Worm (Caenorhabditis elegans): ENCODE results near the gene nlp-23.

nlp-23 gene

DNA sequence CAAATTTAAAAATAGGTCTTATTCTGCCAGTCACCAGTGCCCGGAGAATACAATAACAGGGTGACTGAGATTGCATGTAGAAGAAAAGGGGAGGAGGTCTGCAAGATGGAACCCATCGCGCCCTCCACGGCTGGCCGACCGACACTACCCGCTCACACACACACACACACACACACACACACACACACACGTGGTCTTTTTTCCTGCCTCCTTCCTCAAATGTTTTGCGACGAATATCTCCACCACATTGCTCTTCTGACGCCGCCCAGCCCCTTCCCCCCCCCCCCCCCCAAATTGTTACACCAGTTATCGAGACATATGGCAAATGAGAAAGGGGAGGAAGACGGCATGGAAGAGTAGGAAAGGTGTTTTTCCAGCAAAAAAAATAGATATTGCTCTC lies 21.0 kb downstream of the nlp-23 start (continued):
- TF ChIP-seq hlh-17 (GFP tag; optimal IDR thresholded peaks at IDR 0.05; ENCODE audit: borderline replicate concordance) (no peak), lir-3 (tag; optimal IDR thresholded peaks at IDR 0.05; ENCODE audit: poor library complexity) (no peak), unc-130 (tag; optimal IDR thresholded peaks at IDR 0.05) (peak; percentile 34), mef-2 (tag; optimal IDR thresholded peaks at IDR 0.05) (no peak), snu-23 (GFP tag; optimal IDR thresholded peaks at IDR 0.05) (peak; percentile 35), dsc-1 (tag; optimal IDR thresholded peaks at IDR 0.05) (peak; percentile 11), rnt-1 (tag; optimal IDR thresholded peaks at IDR 0.05) (peak; percentile 68), nhr-77 (tag; optimal IDR thresholded peaks at IDR 0.05) (no peak), vab-15 (tag; optimal IDR thresholded peaks at IDR 0.05) (peak; percentile 28), lin-15B (tag; optimal IDR thresholded peaks at IDR 0.05) (no peak), mep-1 (tag; optimal IDR thresholded peaks at IDR 0.05) (no peak), lin-35 (GFP tag; optimal IDR thresholded peaks at IDR 0.05) (no peak), unc-86 (tag; optimal IDR thresholded peaks at IDR 0.05) (no peak), unc-62 (GFP tag; optimal IDR thresholded peaks at IDR 0.05) (no peak), jun-1 (tag; optimal IDR thresholded peaks at IDR 0.05) (no peak), ceh-88 (GFP tag; IDR thresholded peaks at IDR 0.05) (no peak), blmp-1 (tag; optimal IDR thresholded peaks at IDR 0.05) (no peak), zip-4 (GFP tag; optimal IDR thresholded peaks at IDR 0.05) (peak; percentile 5), lin-14 (GFP tag; optimal IDR thresholded peaks at IDR 0.05) (peak; percentile 91), nhr-85 (tag) (no peak), ztf-11 (tag; optimal IDR thresholded peaks at IDR 0.05) (peak in 1 of 2 experiments; percentile 28), ceh-8 (GFP tag; optimal IDR thresholded peaks at IDR 0.05) (peak; percentile 60), Y116A8C.19 (tag; optimal IDR thresholded peaks at IDR 0.05; ENCODE audit: borderline replicate concordance) (no peak), tlp-1 (tag; optimal IDR thresholded peaks at IDR 0.05) (no peak), fkh-8 (tag; optimal IDR thresholded peaks at IDR 0.05) (peak; percentile 82), fkh-10 (GFP tag; optimal IDR thresholded peaks at IDR 0.05) (no peak)

DNA sequence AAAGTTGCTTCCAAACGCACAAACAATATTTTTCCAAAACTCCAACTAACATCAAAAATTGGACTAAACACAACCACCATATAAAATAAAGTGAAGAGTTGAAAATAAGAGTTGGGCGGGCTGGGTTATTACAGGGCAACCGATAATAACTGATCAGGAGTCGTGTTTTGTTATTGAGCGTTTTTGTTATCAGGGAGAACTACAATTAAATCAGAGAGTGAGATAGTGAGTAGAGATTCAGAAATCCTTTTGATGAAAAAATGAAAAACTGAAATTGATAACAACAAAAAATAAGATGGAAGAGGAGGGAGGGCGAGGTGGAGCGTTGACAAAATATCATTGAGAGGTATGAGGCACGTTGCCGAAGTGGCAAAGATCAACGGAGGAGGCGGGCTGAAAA lies 22.2 kb downstream of the nlp-23 start:
- TF ChIP-seq nhr-237 (tag; optimal IDR thresholded peaks at IDR 0.05) = no peak
- TF ChIP-seq efl-1 (optimal IDR thresholded peaks at IDR 0.05) = no peak
- TF ChIP-seq efl-1 (GFP tag; optimal IDR thresholded peaks at IDR 0.05 in 1 of 2) = no peak
- TF ChIP-seq elt-2 (tag; optimal IDR thresholded peaks at IDR 0.05) = peak; percentile 74
- TF ChIP-seq aha-1 (tag; optimal IDR thresholded peaks at IDR 0.05) = no peak
- TF ChIP-seq tlp-1 (tag; optimal IDR thresholded peaks at IDR 0.05) = no peak
- TF ChIP-seq blmp-1 (tag; optimal IDR thresholded peaks at IDR 0.05) = no peak
- no peak for TF ChIP-seq mab-9 (GFP tag; IDR thresholded peaks at IDR 0.05)
- TF ChIP-seq fkh-8 (tag; optimal IDR thresholded peaks at IDR 0.05) = no peak
- no peak for TF ChIP-seq fkh-4 (tag; optimal IDR thresholded peaks at IDR 0.05; ENCODE audit: borderline replicate concordance)
- TF ChIP-seq lin-15B (tag; optimal IDR thresholded peaks at IDR 0.05) = no peak
- TF ChIP-seq skn-1 (tag; optimal IDR thresholded peaks at IDR 0.05) = no peak
- TF ChIP-seq mef-2 (tag; optimal IDR thresholded peaks at IDR 0.05) = no peak
- no peak for TF ChIP-seq sptf-1 (tag; optimal IDR thresholded peaks at IDR 0.05)
- peak; percentile 34 for TF ChIP-seq pqm-1 (tag; optimal IDR thresholded peaks at IDR 0.05)
- no peak for TF ChIP-seq snu-23 (GFP tag; optimal IDR thresholded peaks at IDR 0.05)
- no peak for TF ChIP-seq vab-15 (tag; optimal IDR thresholded peaks at IDR 0.05)
- no peak for TF ChIP-seq lin-14 (GFP tag; optimal IDR thresholded peaks at IDR 0.05)
- TF ChIP-seq efl-3 (GFP tag; optimal IDR thresholded peaks at IDR 0.05) = no peak
- TF ChIP-seq ceh-63 (GFP tag; optimal IDR thresholded peaks at IDR 0.05) = no peak
- no peak for TF ChIP-seq egl-27 (tag; optimal IDR thresholded peaks at IDR 0.05)
- TF ChIP-seq unc-130 (tag; optimal IDR thresholded peaks at IDR 0.05) = no peak
- TF ChIP-seq lin-35 (GFP tag; optimal IDR thresholded peaks at IDR 0.05) = peak in 1 of 2 experiments; percentile 16
- peak; percentile 17 for TF ChIP-seq ama-1 (optimal IDR thresholded peaks at IDR 0.05)
- TF ChIP-seq nhr-85 (tag) = no peak
- TF ChIP-seq zag-1 (tag; optimal IDR thresholded peaks at IDR 0.05) = no peak
- no peak for TF ChIP-seq nhr-19 (GFP tag; conservative IDR thresholded peaks at IDR 0.05)
- TF ChIP-seq nhr-71 (tag; optimal IDR thresholded peaks at IDR 0.05) = no peak
- TF ChIP-seq nhr-90 (tag; optimal IDR thresholded peaks at IDR 0.05; ENCODE audit: poor library complexity) = no peak
- TF ChIP-seq nhr-11 (tag; optimal IDR thresholded peaks at IDR 0.05) = no peak
- TF ChIP-seq grh-1 (GFP tag; IDR thresholded peaks at IDR 0.05) = no peak
- no peak for TF ChIP-seq unc-86 (tag; optimal IDR thresholded peaks at IDR 0.05)
- no peak for TF ChIP-seq pag-3 (tag; optimal IDR thresholded peaks at IDR 0.05; ENCODE audit: borderline replicate concordance, insufficient read depth)
- no peak for TF ChIP-seq lin-13 (GFP tag; optimal IDR thresholded peaks at IDR 0.05)
- TF ChIP-seq fkh-10 (GFP tag; optimal IDR thresholded peaks at IDR 0.05) = no peak

All from whole organism, L1 larva.